Fruit fly (Drosophila melanogaster): Measurements from ENCODE around the gene Lar.
A peak's percentile ranks its signal among the peaks of the same experiment; 100 is the strongest.

The Lar gene

dm6 chr2L:19574959-19575625 lies 11.3 kb upstream of the Lar start (continued):
- TF ChIP-seq gcm2 (GFP tag; optimal IDR thresholded peaks at IDR 0.05) (no peak), Doc2 (GFP tag; IDR thresholded peaks at IDR 0.05) (no peak), CG4360 (GFP tag; IDR thresholded peaks at IDR 0.05) (peak; percentile 99), Sox100B (GFP tag; optimal IDR thresholded peaks at IDR 0.05) (no peak), Hr3 (GFP tag; optimal IDR thresholded peaks at IDR 0.05) (no peak), nmo (GFP tag; optimal IDR thresholded peaks at IDR 0.05) (no peak), CG1529 (GFP tag; optimal IDR thresholded peaks at IDR 0.05) (no peak), CG30403 (GFP tag; optimal IDR thresholded peaks at IDR 0.05) (no peak), MBD-R2 (GFP tag; IDR thresholded peaks at IDR 0.05) (no peak), klu (GFP tag; IDR thresholded peaks at IDR 0.05) (no peak), Pdp1 (GFP tag; optimal IDR thresholded peaks at IDR 0.05) (peak in 1 of 2 experiments; percentile 69), ewg (GFP tag; optimal IDR thresholded peaks at IDR 0.05) (peak; percentile 85)

dm6 chr2L:19575626-19576298 lies 10.7 kb upstream of the Lar start:
- peak; percentile 94 for TF ChIP-seq CG7372 (GFP tag; IDR thresholded peaks at IDR 0.05)
- peak; percentile 94 for TF ChIP-seq sisA (GFP tag; IDR thresholded peaks at IDR 0.05)
- peak; percentile 98 for TF ChIP-seq CG13624 (GFP tag; optimal IDR thresholded peaks at IDR 0.05)
- no peak for TF ChIP-seq Kr (GFP tag; optimal IDR thresholded peaks at IDR 0.05)
- peak; percentile 96 for TF ChIP-seq CG13424 (tag; optimal IDR thresholded peaks at IDR 0.05)
- TF ChIP-seq ato (GFP tag; IDR thresholded peaks at IDR 0.05; ENCODE audit: partially characterized antibody), result no peak
- TF ChIP-seq CG17359 (tag; optimal IDR thresholded peaks at IDR 0.05), result peak; percentile 93
- TF ChIP-seq pho (GFP tag; optimal IDR thresholded peaks at IDR 0.05), result peak; percentile 98
- peak; percentile 85 for TF ChIP-seq Aef1 (GFP tag; IDR thresholded peaks at IDR 0.05)
- peak; percentile 89 for TF ChIP-seq cato (GFP tag; optimal IDR thresholded peaks at IDR 0.05; ENCODE audit: borderline replicate concordance)
- peak; percentile 96 for TF ChIP-seq pb (GFP tag; optimal IDR thresholded peaks at IDR 0.05)
- peak; percentile 92 for TF ChIP-seq luna (GFP tag; optimal IDR thresholded peaks at IDR 0.05)
- peak; percentile 92 for TF ChIP-seq tgo (GFP tag; IDR thresholded peaks at IDR 0.05)
- TF ChIP-seq ab (GFP tag; optimal IDR thresholded peaks at IDR 0.05), result peak; percentile 54
- peak; percentile 94 for TF ChIP-seq CG6272 (GFP tag; IDR thresholded peaks at IDR 0.05)
- peak; percentile 38; the same call in 1 of the 2 replicates for TF ChIP-seq Dref (GFP tag; IDR thresholded peaks at IDR 0.05)
- no peak for TF ChIP-seq Stat92E (GFP tag; optimal IDR thresholded peaks at IDR 0.05)
- TF ChIP-seq CG3407 (GFP tag; optimal IDR thresholded peaks at IDR 0.05), result peak; percentile 85
- TF ChIP-seq Dip3 (GFP tag; optimal IDR thresholded peaks at IDR 0.05), result peak; percentile 97
- TF ChIP-seq org-1 (GFP tag; optimal IDR thresholded peaks at IDR 0.05), result peak; percentile 97
- peak; percentile 17 for TF ChIP-seq pzg (GFP tag; optimal IDR thresholded peaks at IDR 0.05)
- peak; percentile 92 for TF ChIP-seq Rx (GFP tag; IDR thresholded peaks at IDR 0.05)
- TF ChIP-seq cas (GFP tag; IDR thresholded peaks at IDR 0.05), result peak; percentile 74
- TF ChIP-seq CG14965 (GFP tag; optimal IDR thresholded peaks at IDR 0.05; ENCODE audit: borderline replicate concordance), result peak; percentile 84
- peak; percentile 93 for TF ChIP-seq CG8089 (GFP tag; optimal IDR thresholded peaks at IDR 0.05)
- TF ChIP-seq CG1024 (GFP tag; IDR thresholded peaks at IDR 0.05), result peak; percentile 68
- TF ChIP-seq maf-S (GFP tag; optimal IDR thresholded peaks at IDR 0.05), result peak; percentile 97
- peak; percentile 87 for TF ChIP-seq CG17802 (tag; optimal IDR thresholded peaks at IDR 0.05)
- peak; percentile 97 for TF ChIP-seq zfh2 (GFP tag; optimal IDR thresholded peaks at IDR 0.05)
- TF ChIP-seq nmo (GFP tag; optimal IDR thresholded peaks at IDR 0.05), result peak; percentile 98
- peak; percentile 96 for TF ChIP-seq pnt (GFP tag; optimal IDR thresholded peaks at IDR 0.05)
- peak; percentile 87 for TF ChIP-seq gcm2 (GFP tag; optimal IDR thresholded peaks at IDR 0.05)
- TF ChIP-seq CG10209 (GFP tag; optimal IDR thresholded peaks at IDR 0.05), result peak; percentile 99
- TF ChIP-seq CG4360 (GFP tag; IDR thresholded peaks at IDR 0.05), result no peak; the same call in 1 of the 2 replicates
- peak; percentile 59 for TF ChIP-seq Adf1 (GFP tag; IDR thresholded peaks at IDR 0.05)
- TF ChIP-seq HLH54F (GFP tag; optimal IDR thresholded peaks at IDR 0.05), result peak; percentile 98
- TF ChIP-seq Nf-YA (GFP tag; IDR thresholded peaks at IDR 0.05), result peak; percentile 80
- TF ChIP-seq run (tag; optimal IDR thresholded peaks at IDR 0.05), result peak; percentile 92

All from whole organism, embryonic.